Fruit fly (Drosophila melanogaster) whole organism, adult: ENCODE data around the gene sfl.
A peak's percentile ranks its signal among the peaks of the same experiment; 100 is the strongest.

Experiments
- CG11617 ChIP-seq: fragments of 200-800 bp; sonication (Bioruptor generic); optimal IDR thresholded peaks from 2 replicates; lab custom pipeline; 2017; ENCODE audit warnings: mild to moderate bottlenecking, missing biosample characterization, missing genetic modification reagents, missing genetic modification characterization
- CG12768 ChIP-seq: fragments of 200-800 bp; sonication (Bioruptor generic); optimal IDR thresholded peaks from 2 replicates; lab custom pipeline; 2017; ENCODE audit warnings: missing biosample characterization, missing genetic modification characterization, mild to moderate bottlenecking, moderate library complexity, missing genetic modification reagents
- CG14711 ChIP-seq: fragments of 200-800 bp; sonication (Bioruptor generic); optimal IDR thresholded peaks from 2 replicates; lab custom pipeline; 2018; ENCODE audit warnings: missing biosample characterization, mild to moderate bottlenecking, missing genetic modification characterization, moderate library complexity
- CG1620 ChIP-seq: fragments of 200-800 bp; sonication (Bioruptor generic); optimal IDR thresholded peaks from 2 replicates; lab custom pipeline; 2016; ENCODE audit warnings: missing biosample characterization, missing genetic modification characterization
- CG33017 ChIP-seq: fragments of 200-800 bp; sonication (Bioruptor generic); optimal IDR thresholded peaks from 2 replicates; lab custom pipeline; 2018; ENCODE audit warnings: missing biosample characterization, mild to moderate bottlenecking, missing genetic modification characterization, moderate library complexity
- CG5204 ChIP-seq: fragments of 200-800 bp; sonication (Bioruptor generic); optimal IDR thresholded peaks from 2 replicates; lab custom pipeline; 2016; ENCODE audit warnings: missing biosample characterization, missing genetic modification characterization
- CG7045 ChIP-seq: fragments of 200-800 bp; sonication (Bioruptor generic); optimal IDR thresholded peaks from 2 replicates; lab custom pipeline; 2017; ENCODE audit warnings: missing biosample characterization, mild to moderate bottlenecking, missing genetic modification characterization
- CG7101 ChIP-seq: fragments of 200-800 bp; sonication (Bioruptor generic); optimal IDR thresholded peaks from 2 replicates; lab custom pipeline; 2018; ENCODE audit warnings: missing biosample characterization, mild to moderate bottlenecking, missing genetic modification characterization, moderate library complexity
- Clk ChIP-seq: fragments of 200-800 bp; sonication (Bioruptor generic); optimal IDR thresholded peaks from 2 replicates; lab custom pipeline; 2017; ENCODE audit warnings: missing biosample characterization, missing genetic modification characterization
- Crg-1 ChIP-seq: fragments of 200-800 bp; sonication (Bioruptor generic); optimal IDR thresholded peaks from 2 replicates; lab custom pipeline; 2016; ENCODE audit warnings: missing biosample characterization, missing genetic modification characterization
- Hr96 ChIP-seq: fragments of 200-800 bp; sonication (Bioruptor generic); optimal IDR thresholded peaks from 2 replicates; lab custom pipeline; 2016; ENCODE audit warnings: missing biosample characterization, missing genetic modification characterization
- Mnt ChIP-seq: fragments of 200-800 bp; sonication (Bioruptor generic); optimal IDR thresholded peaks from 2 replicates; lab custom pipeline; 2016; ENCODE audit warnings: missing biosample characterization, mild to moderate bottlenecking, missing genetic modification characterization
- bab1 ChIP-seq: fragments of 200-800 bp; sonication (Bioruptor generic); optimal IDR thresholded peaks from 3 replicates; lab custom pipeline; 2019; ENCODE audit warnings: missing biosample characterization, mild to moderate bottlenecking, missing genetic modification characterization, moderate library complexity
- cic ChIP-seq: fragments of 200-800 bp; sonication (Bioruptor generic); optimal IDR thresholded peaks from 2 replicates; lab custom pipeline; 2017; ENCODE audit warnings: missing biosample characterization, mild to moderate bottlenecking, missing genetic modification characterization, moderate library complexity
- cnc ChIP-seq, 2 experiments: fragments of >200 bp; optimal IDR thresholded peaks; 2 replicates each; lab custom pipeline; 2017
- kay ChIP-seq: fragments of 200-800 bp; sonication (Bioruptor generic); peaks from one replicate; lab custom pipeline; 2016; ENCODE audit warnings: missing biosample characterization, missing genetic modification characterization, borderline replicate concordance
- ovo ChIP-seq: fragments of 200-800 bp; sonication (Bioruptor generic); optimal IDR thresholded peaks from 2 replicates; lab custom pipeline; 2016; ENCODE audit warnings: missing biosample characterization, missing genetic modification characterization
- pad ChIP-seq: fragments of 200-800 bp; sonication (Bioruptor generic); optimal IDR thresholded peaks from 3 replicates; lab custom pipeline; 2017; ENCODE audit warnings: missing biosample characterization, missing genetic modification characterization, mild to moderate bottlenecking, moderate library complexity, missing genetic modification reagents
- tj ChIP-seq: fragments of 200-800 bp; sonication (Bioruptor generic); optimal IDR thresholded peaks from 3 replicates; lab custom pipeline; 2017; ENCODE audit warnings: missing biosample characterization, mild to moderate bottlenecking, missing genetic modification characterization, moderate library complexity
- toe ChIP-seq: fragments of 200-800 bp; sonication (Bioruptor generic); optimal IDR thresholded peaks from 2 replicates; lab custom pipeline; 2016; ENCODE audit warnings: missing biosample characterization, missing genetic modification characterization

sfl gene

dm6 chr3L:6494928-6495806 lies at the start of gene sfl, which contains the start of gene Vps8:
TSS of gene sfl (plus strand) at chr3L:6495680.
TSS of gene Vps8 (minus strand) at chr3L:6495297.
- TF ChIP-seq CG11617 (GFP tag; lab: Kevin White, UChicago) = peak; percentile 12
- TF ChIP-seq CG7101 (tag; lab: Kevin White, UChicago) = peak; percentile 15
- TF ChIP-seq CG33017 (tag; lab: Kevin White, UChicago) = no peak
- TF ChIP-seq kay = peak; percentile 61
- peak; percentile 48 for TF ChIP-seq CG14711 (tag; lab: Kevin White, UChicago)
- TF ChIP-seq toe (GFP tag; lab: Kevin White, UChicago) = peak; percentile 68
- TF ChIP-seq ovo (GFP tag; lab: Kevin White, UChicago) = no peak
- peak; percentile 24 for TF ChIP-seq bab1
- no peak for TF ChIP-seq cnc (optimal IDR thresholded peaks at IDR 0.05; lab: Kevin White, UChicago)
- no peak for TF ChIP-seq Crg-1 (GFP tag; lab: Kevin White, UChicago)
- peak; percentile 36 for TF ChIP-seq CG5204 (GFP tag; lab: Kevin White, UChicago)
- peak; percentile 40 for TF ChIP-seq CG1620 (GFP tag; lab: Kevin White, UChicago)
- TF ChIP-seq pad (GFP tag; lab: Kevin White, UChicago) = peak; percentile 39
- TF ChIP-seq Hr96 = peak; percentile 40
- TF ChIP-seq CG7045 (GFP tag; lab: Kevin White, UChicago) = peak; percentile 38

dm6 chr3L:6446553-6446952 lies 48.9 kb upstream of the sfl start:
- TF ChIP-seq cic (GFP tag; lab: Kevin White, UChicago) (no peak), CG1620 (GFP tag; lab: Kevin White, UChicago) (no peak), kay (no peak), CG5204 (GFP tag; lab: Kevin White, UChicago) (no peak)

DNA sequence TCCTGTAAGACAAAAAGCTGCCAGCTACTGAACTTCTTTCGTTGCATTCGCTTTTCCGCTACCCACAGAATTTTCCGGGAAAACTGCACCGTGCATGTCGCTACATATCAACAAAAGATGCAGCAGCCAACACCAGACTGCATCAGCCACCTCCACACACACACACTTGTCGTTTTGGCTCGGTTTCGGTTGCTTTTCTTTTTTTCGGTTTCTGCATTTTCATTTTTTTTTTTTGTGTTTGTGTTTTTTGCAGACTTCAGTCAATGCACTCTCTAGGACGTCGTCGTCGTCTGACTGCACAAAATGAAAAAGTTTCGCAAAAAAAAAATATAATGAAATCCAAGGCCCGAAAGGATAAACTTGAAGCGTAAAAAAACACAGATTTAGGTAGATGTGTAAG lies 48.3 kb upstream of the sfl start:
- no peak for TF ChIP-seq Mnt (GFP tag; lab: Kevin White, UChicago)
- TF ChIP-seq CG11617 (GFP tag; lab: Kevin White, UChicago) = no peak

DNA sequence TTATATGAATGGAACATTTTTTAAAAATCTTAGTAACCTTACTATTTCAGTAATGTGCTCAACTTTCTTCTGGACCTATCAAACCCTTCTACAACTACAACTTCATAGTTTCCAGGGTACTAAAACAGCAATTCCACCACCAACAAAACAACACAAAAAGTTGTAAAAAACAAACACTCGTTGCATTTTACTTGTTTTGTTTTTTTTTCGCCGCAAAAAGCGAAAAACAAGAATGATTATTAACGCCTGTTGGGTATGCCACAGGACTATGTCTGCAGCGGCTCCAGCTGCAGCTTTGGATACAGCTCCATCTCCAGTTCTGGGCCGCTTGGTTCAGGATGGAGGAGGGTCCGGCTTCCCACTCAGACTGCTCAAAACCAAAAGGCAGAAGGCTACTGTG lies 47.8 kb upstream of the sfl start:
- TF ChIP-seq pad (GFP tag; lab: Kevin White, UChicago) (no peak), CG11617 (GFP tag; lab: Kevin White, UChicago) (no peak), CG7101 (tag; lab: Kevin White, UChicago) (no peak), cic (GFP tag; lab: Kevin White, UChicago) (no peak), Clk (GFP tag; lab: Kevin White, UChicago) (no peak), cnc (optimal IDR thresholded peaks at IDR 0.05; lab: Kevin White, UChicago) (no peak), Hr96 (no peak), Crg-1 (GFP tag; lab: Kevin White, UChicago) (no peak)

DNA sequence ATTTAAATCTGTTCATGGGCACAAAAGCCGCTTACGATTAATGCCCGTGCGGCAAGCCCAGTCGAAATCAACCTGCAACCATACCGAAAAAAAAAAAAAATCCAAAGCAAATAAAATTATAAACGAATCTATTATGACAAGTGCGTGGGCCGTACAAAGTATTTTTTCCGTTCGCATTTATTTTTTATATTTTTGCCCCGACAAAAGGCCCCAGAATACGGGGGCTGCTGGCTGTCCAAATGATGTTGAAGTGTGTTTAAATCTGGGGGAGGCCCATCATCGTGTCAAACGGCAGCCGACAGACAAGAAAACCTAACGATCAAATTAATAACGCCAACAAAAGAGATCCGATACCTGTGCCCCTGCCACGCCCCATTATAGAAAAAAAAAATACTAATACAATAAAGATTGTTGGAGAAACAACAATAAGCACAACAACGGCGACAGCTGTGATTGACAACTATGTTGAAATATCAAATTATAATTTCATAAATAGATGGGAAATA lies 46.3 kb upstream of the sfl start:
- TF ChIP-seq Clk (GFP tag; lab: Kevin White, UChicago) (no peak), cnc (optimal IDR thresholded peaks at IDR 0.05; lab: Kevin White, UChicago) (no peak), CG7101 (tag; lab: Kevin White, UChicago) (no peak), CG11617 (GFP tag; lab: Kevin White, UChicago) (no peak), pad (GFP tag; lab: Kevin White, UChicago) (no peak), CG5204 (GFP tag; lab: Kevin White, UChicago) (no peak), Mnt (GFP tag; lab: Kevin White, UChicago) (no peak), kay (no peak), Hr96 (no peak), CG12768 (GFP tag; lab: Kevin White, UChicago) (no peak)

DNA sequence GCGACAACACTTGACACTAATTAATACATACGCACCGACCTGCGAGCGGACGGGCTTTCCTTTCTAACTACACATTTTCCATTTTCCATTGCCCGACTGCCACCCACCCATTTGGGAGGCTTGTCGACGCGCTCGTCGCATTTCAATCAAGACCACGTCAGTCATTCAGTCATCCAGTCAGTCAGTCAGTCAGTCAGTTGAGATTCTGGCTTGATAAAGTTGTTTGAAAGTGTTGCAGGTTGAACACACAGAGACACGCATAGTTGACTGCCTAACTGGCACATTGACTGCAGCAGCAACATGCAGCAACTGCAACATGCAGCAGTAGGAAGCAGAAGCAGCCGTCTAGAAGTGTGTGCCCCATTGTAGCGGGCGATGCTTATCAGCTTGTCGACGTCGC lies 43.9 kb upstream of the sfl start:
- no peak for TF ChIP-seq CG11617 (GFP tag; lab: Kevin White, UChicago)
- no peak for TF ChIP-seq ovo (GFP tag; lab: Kevin White, UChicago)
- TF ChIP-seq CG12768 (GFP tag; lab: Kevin White, UChicago) = no peak
- no peak for TF ChIP-seq Hr96
- TF ChIP-seq cic (GFP tag; lab: Kevin White, UChicago) = no peak
- TF ChIP-seq CG1620 (GFP tag; lab: Kevin White, UChicago) = no peak
- no peak for TF ChIP-seq cnc (optimal IDR thresholded peaks at IDR 0.05; lab: Kevin White, UChicago)
- TF ChIP-seq Mnt (GFP tag; lab: Kevin White, UChicago) = no peak
- no peak for TF ChIP-seq CG7045 (GFP tag; lab: Kevin White, UChicago)
- TF ChIP-seq CG14711 (tag; lab: Kevin White, UChicago) = no peak
- TF ChIP-seq Clk (GFP tag; lab: Kevin White, UChicago) = no peak
- TF ChIP-seq CG33017 (tag; lab: Kevin White, UChicago) = no peak
- TF ChIP-seq Crg-1 (GFP tag; lab: Kevin White, UChicago) = no peak
- TF ChIP-seq pad (GFP tag; lab: Kevin White, UChicago) = no peak
- TF ChIP-seq tj (GFP tag; lab: Kevin White, UChicago) = no peak
- no peak for TF ChIP-seq toe (GFP tag; lab: Kevin White, UChicago)
- TF ChIP-seq kay = no peak
